Fruit fly (Drosophila melanogaster): ENCODE measurements around the gene CG3106.

The CG3106 gene

dm6 chrX:9658865-9659339, 3.8 kb downstream of the CG3106 start, which contains the start of gene Ptpmeg2 (continued):
- TF ChIP-seq Awh (GFP tag; IDR thresholded peaks at IDR 0.05) (0 out of 2 replicates have a peak, but pooled peaks have one; percentile 32), tin (GFP tag; optimal IDR thresholded peaks at IDR 0.05) (peak; percentile 69), Fer3 (tag; optimal IDR thresholded peaks at IDR 0.05) (peak; percentile 43), Elba2 (GFP tag; optimal IDR thresholded peaks at IDR 0.05) (no peak), CG10959 (GFP tag; IDR thresholded peaks at IDR 0.05) (peak; percentile 53; the same call in 1 of the 2 replicates), fru (optimal IDR thresholded peaks at IDR 0.05) (no peak), D19A (tag; optimal IDR thresholded peaks at IDR 0.05) (peak; percentile 24), dpn (GFP tag; optimal IDR thresholded peaks at IDR 0.05) (peak; percentile 69 to 81), klu (GFP tag; IDR thresholded peaks at IDR 0.05) (no peak), Hr51 (GFP tag; optimal IDR thresholded peaks at IDR 0.05) (peak; percentile 59 to 60), Myb (GFP tag; optimal IDR thresholded peaks at IDR 0.05) (peak; percentile 73), kay (GFP tag; optimal IDR thresholded peaks at IDR 0.05) (peak; percentile 12), wek (GFP tag; optimal IDR thresholded peaks at IDR 0.05) (no peak), sens (GFP tag) (peak; percentile 88), hth (optimal IDR thresholded peaks at IDR 0.05) (no peak), Atf3 (GFP tag; optimal IDR thresholded peaks at IDR 0.05) (peak; percentile 1), CG12155 (GFP tag; optimal IDR thresholded peaks at IDR 0.05) (peak; percentile 62), Bdp1 (GFP tag; optimal IDR thresholded peaks at IDR 0.05) (peak; percentile 38), Rx (GFP tag; IDR thresholded peaks at IDR 0.05) (peak; percentile 38; the same call in 1 of the 2 replicates), Max (GFP tag; optimal IDR thresholded peaks at IDR 0.05) (peak; percentile 30), twi (tag; optimal IDR thresholded peaks at IDR 0.05) (peak; percentile 46), vnd (GFP tag; IDR thresholded peaks at IDR 0.05; ENCODE audit: partially characterized antibody) (peak; percentile 81; the same call in 2 of the 3 replicates), Xbp1 (GFP tag; optimal IDR thresholded peaks at IDR 0.05) (peak; percentile 75), Blimp-1 (GFP tag; optimal IDR thresholded peaks at IDR 0.05) (peak; percentile 18), CG2712 (tag; optimal IDR thresholded peaks at IDR 0.05) (peak; percentile 77), CG4360 (GFP tag; IDR thresholded peaks at IDR 0.05) (no peak), CG4282 (GFP tag; optimal IDR thresholded peaks at IDR 0.05) (no peak), Atf6 (GFP tag; IDR thresholded peaks at IDR 0.05) (0 out of 2 replicates have a peak, but pooled peaks have one; percentile 34), MBD-R2 (GFP tag; IDR thresholded peaks at IDR 0.05) (peak; percentile 74), CG34376 (GFP tag; optimal IDR thresholded peaks at IDR 0.05) (peak; percentile 40), GATAe (GFP tag; conservative IDR thresholded peaks at IDR 0.05) (no peak), CG10321 (GFP tag; IDR thresholded peaks at IDR 0.05) (no peak), bsh (GFP tag; optimal IDR thresholded peaks at IDR 0.05) (peak in 1 of 2 experiments; percentile 52), BtbVII (GFP tag; optimal IDR thresholded peaks at IDR 0.05) (no peak), CG3065 (GFP tag; optimal IDR thresholded peaks at IDR 0.05) (peak; percentile 23), zf30C (GFP tag; optimal IDR thresholded peaks at IDR 0.05) (no peak), nau (GFP tag; optimal IDR thresholded peaks at IDR 0.05) (peak; percentile 64), Sox100B (GFP tag; optimal IDR thresholded peaks at IDR 0.05) (peak; percentile 62), CG9876 (GFP tag; optimal IDR thresholded peaks at IDR 0.05) (peak; percentile 57), crc (GFP tag; optimal IDR thresholded peaks at IDR 0.05) (peak; percentile 11), CG17385 (GFP tag; optimal IDR thresholded peaks at IDR 0.05) (peak; percentile 50), CG33213 (GFP tag; optimal IDR thresholded peaks at IDR 0.05) (peak; percentile 90), CG12299 (tag; optimal IDR thresholded peaks at IDR 0.05) (no peak), mam (GFP tag; optimal IDR thresholded peaks at IDR 0.05) (peak; percentile 72), Optix (GFP tag; IDR thresholded peaks at IDR 0.05) (peak; percentile 63; the same call in 2 of the 3 replicates), Adf1 (GFP tag; IDR thresholded peaks at IDR 0.05) (peak; percentile 52), MESR4 (GFP tag; optimal IDR thresholded peaks at IDR 0.05) (peak; percentile 33), Dek (tag; optimal IDR thresholded peaks at IDR 0.05) (peak; percentile 51), inv (GFP tag; IDR thresholded peaks at IDR 0.05; ENCODE audit: partially characterized antibody) (peak; percentile 90), so (GFP tag; IDR thresholded peaks at IDR 0.05) (no peak), Spps (tag; optimal IDR thresholded peaks at IDR 0.05) (peak; percentile 22)
